Worm (Caenorhabditis elegans): ENCODE measurements around the gene mat-2.

DNA sequence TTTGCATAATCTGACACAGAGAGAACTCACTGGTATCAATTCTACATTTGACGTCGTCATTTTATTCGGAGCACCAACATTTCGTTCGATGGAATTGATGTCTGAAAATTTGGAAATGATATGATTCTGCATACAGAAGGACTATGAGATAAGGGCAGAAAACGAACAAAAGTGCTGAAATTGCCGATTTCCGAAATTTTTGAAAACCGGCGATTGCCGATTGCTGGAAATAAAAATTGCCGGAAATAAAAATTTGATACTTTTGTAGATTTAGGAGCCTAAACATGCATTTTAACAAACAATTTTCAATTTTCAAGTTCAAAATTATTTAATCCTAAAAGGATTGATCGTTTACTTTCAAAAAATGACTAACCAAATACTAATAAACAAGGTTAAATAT, 23.2 kb upstream of the mat-2 start, which contains the start of gene unc-53:
- TF ChIP-seq skn-1 (tag; optimal IDR thresholded peaks at IDR 0.05) = no peak
- TF ChIP-seq snpc-4 (tag; optimal IDR thresholded peaks at IDR 0.05) = no peak
- no peak for TF ChIP-seq lin-11 (tag; optimal IDR thresholded peaks at IDR 0.05)
- TF ChIP-seq zag-1 (tag; optimal IDR thresholded peaks at IDR 0.05) = no peak
- no peak for TF ChIP-seq nhr-77 (tag; optimal IDR thresholded peaks at IDR 0.05)
